Fruit fly (Drosophila melanogaster) whole organism, adult: ENCODE results near the gene cwo.

Experiments
- CG12768 ChIP-seq: fragments of 200-800 bp; sonication (Bioruptor generic); optimal IDR thresholded peaks from 2 replicates; lab custom pipeline; 2017; ENCODE audit warnings: missing biosample characterization, missing genetic modification characterization, mild to moderate bottlenecking, moderate library complexity, missing genetic modification reagents
- CG7101 ChIP-seq: fragments of 200-800 bp; sonication (Bioruptor generic); optimal IDR thresholded peaks from 2 replicates; lab custom pipeline; 2018; ENCODE audit warnings: missing biosample characterization, mild to moderate bottlenecking, missing genetic modification characterization, moderate library complexity
- Crg-1 ChIP-seq: fragments of 200-800 bp; sonication (Bioruptor generic); optimal IDR thresholded peaks from 2 replicates; lab custom pipeline; 2016; ENCODE audit warnings: missing biosample characterization, missing genetic modification characterization
- Hr96 ChIP-seq: fragments of 200-800 bp; sonication (Bioruptor generic); optimal IDR thresholded peaks from 2 replicates; lab custom pipeline; 2016; ENCODE audit warnings: missing biosample characterization, missing genetic modification characterization
- bab1 ChIP-seq: fragments of 200-800 bp; sonication (Bioruptor generic); optimal IDR thresholded peaks from 3 replicates; lab custom pipeline; 2019; ENCODE audit warnings: missing biosample characterization, mild to moderate bottlenecking, missing genetic modification characterization, moderate library complexity
- kay ChIP-seq: fragments of 200-800 bp; sonication (Bioruptor generic); peaks from one replicate; lab custom pipeline; 2016; ENCODE audit warnings: missing biosample characterization, missing genetic modification characterization, borderline replicate concordance

DNA sequence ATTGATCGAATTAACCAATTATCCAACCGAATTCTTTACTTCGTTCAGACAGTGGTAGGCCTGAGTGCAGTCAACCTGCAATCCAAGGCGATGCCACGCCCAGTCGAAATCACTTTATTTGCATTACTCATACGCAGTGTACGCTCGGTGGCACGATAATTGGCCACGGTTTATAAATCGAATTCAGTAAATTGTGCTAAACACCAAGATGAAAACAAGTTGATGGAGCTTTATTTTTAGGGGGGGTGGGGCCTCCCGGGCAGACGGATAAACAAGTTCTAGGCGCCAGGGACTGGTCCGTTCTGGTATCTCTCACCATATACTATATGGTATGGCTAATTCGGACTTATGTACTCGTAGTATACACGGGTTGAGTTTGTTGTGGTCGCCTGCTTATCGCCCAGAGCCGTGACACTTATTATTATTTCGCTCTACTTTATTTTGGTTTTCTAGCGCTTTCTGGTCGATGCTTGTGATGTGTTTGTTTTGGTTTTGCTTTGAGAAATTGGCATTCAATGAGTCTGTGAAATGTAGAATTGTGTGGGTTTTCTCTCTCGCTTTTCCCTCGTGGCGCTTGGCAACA, 7.3 kb downstream of the cwo start:
- TF ChIP-seq CG12768 (no peak), Crg-1 (GFP tag; lab: Kevin White, UChicago) (no peak), bab1 (GFP tag; lab: Kevin White, UChicago) (no peak), CG7101 (tag; lab: Kevin White, UChicago) (no peak), kay (no peak), Hr96 (GFP tag; lab: Kevin White, UChicago) (no peak)
